Fruit fly (Drosophila melanogaster) whole organism, embryonic: ENCODE measurements around the gene CG7974.

Source experiments
- BtbVII ChIP-seq: fragments of 200-800 bp; sonication (Bioruptor generic); optimal IDR thresholded peaks from 3 replicates; lab custom pipeline; 2017; ENCODE audit warnings: missing biosample characterization, mild to moderate bottlenecking, missing genetic modification characterization
- CG10274 ChIP-seq: fragments of 200-800 bp; sonication (Bioruptor generic); optimal IDR thresholded peaks from 3 replicates; lab custom pipeline; 2017; ENCODE audit warnings: missing biosample characterization, mild to moderate bottlenecking, missing genetic modification characterization
- CG10321 ChIP-seq: fragments of 200-800 bp; sonication (Bioruptor generic); IDR thresholded peaks from 2 replicates; pipeline ENCODE4 v1.3.6; 2022; ENCODE audit warnings: missing biosample characterization, missing genetic modification characterization
- CG10959 ChIP-seq: fragments of 200-800 bp; sonication (Bioruptor generic); IDR thresholded peaks from 2 replicates; pipeline ENCODE4 v1.3.6; 2022; ENCODE audit warnings: missing biosample characterization, missing genetic modification characterization
- CG12299 ChIP-seq: fragments of 200-800 bp; sonication (Bioruptor generic); optimal IDR thresholded peaks from 2 replicates; lab custom pipeline; 2018; ENCODE audit warnings: missing biosample characterization, mild to moderate bottlenecking, missing genetic modification characterization
- CG13424 ChIP-seq: fragments of 200-800 bp; sonication (Bioruptor generic); optimal IDR thresholded peaks from 2 replicates; lab custom pipeline; 2019; ENCODE audit warnings: missing biosample characterization, mild to moderate bottlenecking, missing genetic modification characterization, moderate library complexity
- CG15011 ChIP-seq: fragments of 200-800 bp; sonication (Bioruptor generic); optimal IDR thresholded peaks from 3 replicates; lab custom pipeline; 2018; ENCODE audit warnings: missing biosample characterization, mild to moderate bottlenecking, missing genetic modification characterization
- CG15269 ChIP-seq: fragments of 200-800 bp; sonication (Bioruptor generic); optimal IDR thresholded peaks from 2 replicates; lab custom pipeline; 2018; ENCODE audit warnings: missing biosample characterization, mild to moderate bottlenecking, missing genetic modification characterization, moderate library complexity
- CG15514 ChIP-seq: fragments of 200-800 bp; sonication (Bioruptor generic); optimal IDR thresholded peaks from 3 replicates; lab custom pipeline; 2017; ENCODE audit warnings: missing biosample characterization, missing genetic modification characterization, mild to moderate bottlenecking, moderate library complexity, missing genetic modification reagents
- CG1603 ChIP-seq: fragments of 200-800 bp; sonication (Bioruptor generic); optimal IDR thresholded peaks from 2 replicates; lab custom pipeline; 2019; ENCODE audit warnings: missing biosample characterization, mild to moderate bottlenecking, missing genetic modification characterization, moderate library complexity
- CG16815 ChIP-seq: fragments of 200-800 bp; sonication (Bioruptor generic); optimal IDR thresholded peaks from 3 replicates; lab custom pipeline; 2017; ENCODE audit warnings: missing biosample characterization, mild to moderate bottlenecking, missing genetic modification characterization
- CG2116 ChIP-seq: fragments of 200-800 bp; sonication (Bioruptor generic); optimal IDR thresholded peaks from 3 replicates; lab custom pipeline; 2018; ENCODE audit warnings: missing biosample characterization, mild to moderate bottlenecking, missing genetic modification characterization
- CG2129 ChIP-seq: fragments of 200-800 bp; sonication (Bioruptor generic); IDR thresholded peaks from 2 replicates; pipeline ENCODE4 v1.3.6; 2022; ENCODE audit warnings: missing biosample characterization, missing genetic modification characterization; ENCODE audit not compliant: partially characterized antibody
- CG2199 ChIP-seq: fragments of 200-800 bp; sonication (Bioruptor generic); IDR thresholded peaks from 3 replicates; pipeline ENCODE4 v1.3.6; 2022; ENCODE audit warnings: missing biosample characterization, missing genetic modification characterization
- CG2712 ChIP-seq: fragments of 200-800 bp; optimal IDR thresholded peaks from 3 replicates; lab custom pipeline; 2019; ENCODE audit warnings: missing biosample characterization, mild to moderate bottlenecking, missing genetic modification characterization, moderate library complexity
- CG3407 ChIP-seq: fragments of 200-800 bp; sonication (Bioruptor generic); optimal IDR thresholded peaks from 2 replicates; lab custom pipeline; 2018; ENCODE audit warnings: missing biosample characterization, mild to moderate bottlenecking, missing genetic modification characterization
- CG4617 ChIP-seq: fragments of 200-800 bp; sonication (Bioruptor generic); optimal IDR thresholded peaks from 3 replicates; lab custom pipeline; 2016; ENCODE audit warnings: missing biosample characterization, missing genetic modification characterization, borderline replicate concordance
- CG4854 ChIP-seq: fragments of 200-800 bp; sonication (Bioruptor generic); optimal IDR thresholded peaks from 2 replicates; lab custom pipeline; 2016; ENCODE audit warnings: missing biosample characterization, missing genetic modification characterization, inconsistent platforms
- CG6272 ChIP-seq: fragments of 200-800 bp; sonication (Bioruptor generic); IDR thresholded peaks from 2 replicates; pipeline ENCODE4 v1.3.6; 2022; ENCODE audit warnings: missing biosample characterization, missing genetic modification characterization
- CG7745 ChIP-seq: fragments of 200-800 bp; sonication (Bioruptor generic); optimal IDR thresholded peaks from 2 replicates; lab custom pipeline; 2018; ENCODE audit warnings: missing biosample characterization, mild to moderate bottlenecking, missing genetic modification characterization, moderate library complexity
- CG9609 ChIP-seq: fragments of 200-800 bp; sonication (Bioruptor generic); optimal IDR thresholded peaks from 3 replicates; lab custom pipeline; 2016; ENCODE audit warnings: missing biosample characterization, missing genetic modification characterization
- Camta ChIP-seq: fragments of 200-800 bp; sonication (Bioruptor generic); optimal IDR thresholded peaks from 2 replicates; lab custom pipeline; 2016; ENCODE audit warnings: missing biosample characterization, missing genetic modification characterization
- Doc2 ChIP-seq: fragments of 200-800 bp; sonication (Bioruptor generic); IDR thresholded peaks from 2 replicates; pipeline ENCODE4 v1.3.6; 2022; ENCODE audit warnings: missing biosample characterization, missing genetic modification characterization
- Eip74EF ChIP-seq, 2 experiments: fragments of 200-800 bp in 1 of 2; fragments of >200 bp in 1 of 2; sonication (Bioruptor generic) in 1 of 2; optimal IDR thresholded peaks; 2 replicates each; lab custom pipeline; 2017 to 2019; ENCODE audit warnings: missing biosample characterization in 2 of 2, missing genetic modification characterization in 2 of 2, mild to moderate bottlenecking in 1 of 2, moderate library complexity in 1 of 2
- HLHmδ ChIP-seq: fragments of 200-800 bp; sonication (Bioruptor generic); optimal IDR thresholded peaks from 2 replicates; lab custom pipeline; 2018; ENCODE audit warnings: missing biosample characterization, mild to moderate bottlenecking, missing genetic modification characterization, moderate library complexity
- Hr78 ChIP-seq, 2 experiments: fragments of 200-800 bp in 1 of 2; fragments of >200 bp in 1 of 2; sonication (Bioruptor generic) in 1 of 2; optimal IDR thresholded peaks; 2 replicates each; lab custom pipeline; 2017 to 2019; ENCODE audit warnings: missing biosample characterization in 2 of 2, missing genetic modification characterization in 2 of 2, mild to moderate bottlenecking in 1 of 2, moderate library complexity in 1 of 2
- NFAT ChIP-seq: fragments of 200-800 bp; sonication (Bioruptor generic); IDR thresholded peaks from 2 replicates; pipeline ENCODE4 v1.3.6; 2022; ENCODE audit warnings: missing biosample characterization, missing genetic modification characterization
- NK7.1 ChIP-seq: fragments of 200-800 bp; sonication (Bioruptor generic); optimal IDR thresholded peaks from 3 replicates; lab custom pipeline; 2016; ENCODE audit warnings: missing biosample characterization, missing genetic modification characterization
- Spps ChIP-seq: fragments of 200-800 bp; sonication (Bioruptor generic); optimal IDR thresholded peaks from 2 replicates; lab custom pipeline; 2018; ENCODE audit warnings: missing biosample characterization, mild to moderate bottlenecking, missing genetic modification characterization
- Xrp1 ChIP-seq: fragments of 200-800 bp; sonication (Bioruptor generic); IDR thresholded peaks from 2 replicates; pipeline ENCODE4 v1.3.6; 2022; ENCODE audit warnings: missing biosample characterization, missing genetic modification characterization
- bcd ChIP-seq: fragments of 200-800 bp; sonication (Bioruptor generic); optimal IDR thresholded peaks from 2 replicates; lab custom pipeline; 2017; ENCODE audit warnings: missing biosample characterization, mild to moderate bottlenecking, missing genetic modification characterization
- chn ChIP-seq: fragments of 200-800 bp; sonication (Bioruptor generic); optimal IDR thresholded peaks from 2 replicates; lab custom pipeline; 2016; ENCODE audit warnings: missing biosample characterization, missing genetic modification characterization
- dati ChIP-seq: fragments of 200-800 bp; sonication (Bioruptor generic); IDR thresholded peaks from 2 replicates; pipeline ENCODE4 v1.3.6; 2022; ENCODE audit warnings: missing biosample characterization, missing genetic modification characterization
- fd64A ChIP-seq: fragments of 200-800 bp; sonication (Bioruptor generic); optimal IDR thresholded peaks from 3 replicates; lab custom pipeline; 2018; ENCODE audit warnings: missing biosample characterization, mild to moderate bottlenecking, missing genetic modification characterization
- grn ChIP-seq: fragments of 200-800 bp; sonication (Bioruptor generic); optimal IDR thresholded peaks from 3 replicates; lab custom pipeline; 2017; ENCODE audit warnings: missing biosample characterization, missing genetic modification characterization
- gro ChIP-seq: fragments of 200-800 bp; sonication (Bioruptor generic); optimal IDR thresholded peaks from 2 replicates; lab custom pipeline; 2016; ENCODE audit warnings: missing biosample characterization, missing genetic modification characterization
- gt ChIP-seq: fragments of 200-800 bp; sonication (Bioruptor generic); IDR thresholded peaks from 2 replicates; pipeline ENCODE4 v1.3.6; 2022; ENCODE audit warnings: missing biosample characterization, missing genetic modification characterization
- jumu ChIP-seq: fragments of 200-800 bp; sonication (Bioruptor generic); optimal IDR thresholded peaks from 3 replicates; lab custom pipeline; 2016; ENCODE audit warnings: missing biosample characterization, missing genetic modification characterization
- lola ChIP-seq, 3 experiments: fragments of >200 bp in 2 of 3; fragments of 200-800 bp in 1 of 3; sonication (Bioruptor generic) in 1 of 3; optimal IDR thresholded peaks; 2 replicates each; lab custom pipeline; 2017 to 2019; ENCODE audit warnings: missing biosample characterization in 3 of 3, missing genetic modification characterization in 3 of 3, mild to moderate bottlenecking in 1 of 3, moderate library complexity in 1 of 3
- pan ChIP-seq, 4 experiments: fragments of >200 bp in 3 of 4; fragments of 200-800 bp in 1 of 4; sonication (Bioruptor generic) in 1 of 4; optimal IDR thresholded peaks in 3 of 4; IDR thresholded peaks in 1 of 4; 2 replicates each; pipeline versions ENCODE4 v1.3.6 to Lab custom; 2017 to 2022; ENCODE audit warnings: missing biosample characterization in 2 of 4, missing genetic modification characterization in 2 of 4, mixed read lengths in 1 of 4
- pb ChIP-seq: fragments of 200-800 bp; sonication (Bioruptor generic); optimal IDR thresholded peaks from 3 replicates; lab custom pipeline; 2016; ENCODE audit warnings: missing biosample characterization, missing genetic modification characterization
- sens ChIP-seq: fragments of 200-800 bp; sonication (Bioruptor generic); peaks from one replicate; lab custom pipeline; 2016; ENCODE audit warnings: missing biosample characterization, missing genetic modification characterization
- shn ChIP-seq: fragments of 200-800 bp; sonication (Bioruptor generic); optimal IDR thresholded peaks from 3 replicates; lab custom pipeline; 2016; ENCODE audit warnings: missing biosample characterization, missing genetic modification characterization
- tin ChIP-seq: fragments of 200-800 bp; sonication (Bioruptor generic); optimal IDR thresholded peaks from 3 replicates; lab custom pipeline; 2016; ENCODE audit warnings: missing biosample characterization, missing genetic modification characterization
- tna ChIP-seq: fragments of 200-800 bp; sonication (Bioruptor generic); IDR thresholded peaks from 2 replicates; pipeline ENCODE4 v1.3.6; 2022; ENCODE audit warnings: missing biosample characterization, missing genetic modification characterization; ENCODE audit not compliant: partially characterized antibody
- trem ChIP-seq: fragments of 200-800 bp; optimal IDR thresholded peaks from 3 replicates; lab custom pipeline; 2019; ENCODE audit warnings: missing biosample characterization, mild to moderate bottlenecking, missing genetic modification characterization, moderate library complexity
- tup ChIP-seq: fragments of 200-800 bp; sonication (Bioruptor generic); optimal IDR thresholded peaks from 2 replicates; lab custom pipeline; 2016; ENCODE audit warnings: missing biosample characterization, mild to moderate bottlenecking, missing genetic modification characterization, moderate library complexity
- vfl ChIP-seq: fragments of 200-800 bp; sonication (Bioruptor generic); optimal IDR thresholded peaks from 2 replicates; lab custom pipeline; 2016; ENCODE audit warnings: missing biosample characterization, missing genetic modification characterization
- zen ChIP-seq: fragments of 200-800 bp; sonication (Bioruptor generic); optimal IDR thresholded peaks from 3 replicates; lab custom pipeline; 2018; ENCODE audit warnings: missing biosample characterization, mild to moderate bottlenecking, missing genetic modification characterization, moderate library complexity

Gene CG7974

DNA sequence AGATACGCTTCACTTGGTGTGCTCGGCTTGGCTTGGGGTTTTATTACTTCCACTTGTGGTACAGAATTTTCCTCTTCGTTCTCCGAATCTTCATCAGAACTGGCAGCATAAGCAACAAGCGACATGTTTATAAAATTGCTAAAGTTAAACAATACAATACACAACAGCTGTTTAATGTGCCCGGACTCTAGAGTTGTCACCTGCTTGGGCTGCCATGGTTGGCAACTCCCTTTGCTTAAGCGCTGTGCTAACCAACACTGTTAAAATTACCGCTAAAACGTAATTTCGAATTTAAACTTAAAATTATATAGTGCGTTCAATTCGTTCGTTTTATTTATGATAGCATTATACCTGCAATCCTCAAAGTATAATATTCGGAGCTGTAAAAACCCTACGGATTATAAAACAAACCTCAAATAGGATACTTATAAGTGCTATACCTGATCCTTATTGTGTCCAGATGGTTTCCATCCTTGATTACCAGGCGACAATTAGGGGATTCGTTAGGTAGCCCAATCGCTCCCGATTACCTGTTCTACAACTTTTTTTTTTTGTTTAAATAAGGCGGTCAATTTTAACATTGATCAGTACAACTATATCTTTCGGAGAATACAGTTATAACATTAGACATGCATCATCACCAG, 17.5 kb upstream of the CG7974 start, which contains the start of the genes CG17249 and Bro:
CG17249 (minus strand) TSS at position 189 of the 644 bp plus-strand sequence.
Bro (plus strand) TSS at position 594 of the 644 bp plus-strand sequence.
- TF ChIP-seq CG3407 (GFP tag; lab: Kevin White, UChicago) (no peak), CG4854 (GFP tag; lab: Kevin White, UChicago) (peak; percentile 94), sens (peak; percentile 55), CG10959 (GFP tag; lab: Robert Waterston, UW) (no peak), CG2199 (GFP tag; lab: Robert Waterston, UW) (no peak), shn (GFP tag; lab: Kevin White, UChicago) (peak; percentile 46), Doc2 (GFP tag; lab: Robert Waterston, UW) (no peak), CG15514 (GFP tag; lab: Kevin White, UChicago) (peak; percentile 85), CG12299 (tag; lab: Kevin White, UChicago) (no peak), NK7.1 (GFP tag; lab: Kevin White, UChicago) (peak; percentile 28), CG7745 (no peak), gro (GFP tag; lab: Kevin White, UChicago) (peak; percentile 43), CG16815 (GFP tag; lab: Kevin White, UChicago) (no peak), CG13424 (tag; lab: Kevin White, UChicago) (no peak), CG10274 (GFP tag; lab: Kevin White, UChicago) (no peak), pb (GFP tag; lab: Kevin White, UChicago) (no peak), chn (GFP tag; lab: Kevin White, UChicago) (peak; percentile 42), HLHmδ (GFP tag; lab: Kevin White, UChicago) (no peak), gt (GFP tag; lab: Robert Waterston, UW) (no peak), zen (tag; lab: Kevin White, UChicago) (no peak), trem (tag; lab: Kevin White, UChicago) (peak; percentile 46), vfl (peak; percentile 53), CG9609 (GFP tag; lab: Kevin White, UChicago) (peak; percentile 50), tna (no peak), Camta (GFP tag; lab: Kevin White, UChicago) (no peak), tin (GFP tag; lab: Kevin White, UChicago) (no peak), CG10321 (GFP tag; lab: Robert Waterston, UW) (peak; percentile 28; the same call in 1 of the 2 replicates), BtbVII (GFP tag; lab: Kevin White, UChicago) (no peak), NFAT (GFP tag; lab: Robert Waterston, UW) (peak; percentile 40; the same call in 1 of the 2 replicates), dati (GFP tag; lab: Robert Waterston, UW) (no peak), CG2712 (tag; lab: Kevin White, UChicago) (peak; percentile 24), CG2116 (GFP tag; lab: Kevin White, UChicago) (peak; percentile 45), fd64A (GFP tag; lab: Kevin White, UChicago) (no peak), Hr78 (GFP tag; optimal IDR thresholded peaks at IDR 0.05; lab: Kevin White, UChicago) (no peak), CG6272 (GFP tag; lab: Robert Waterston, UW) (no peak), Spps (no peak), bcd (GFP tag; lab: Kevin White, UChicago) (no peak), CG4617 (GFP tag; lab: Kevin White, UChicago) (peak; percentile 62), grn (GFP tag; lab: Kevin White, UChicago) (no peak), tup (GFP tag; lab: Kevin White, UChicago) (peak; percentile 14), Eip74EF (GFP tag; optimal IDR thresholded peaks at IDR 0.05; lab: Kevin White, UChicago) (no peak), CG1603 (tag; lab: Kevin White, UChicago) (peak; percentile 85), jumu (GFP tag; lab: Kevin White, UChicago) (peak; percentile 39), lola (GFP tag; optimal IDR thresholded peaks at IDR 0.05; lab: Kevin White, UChicago) (no peak), pan (optimal IDR thresholded peaks at IDR 0.05; lab: Kevin White, UChicago) (no peak), pan (GFP tag; optimal IDR thresholded peaks at IDR 0.05 in 1 of 2, IDR thresholded peaks at IDR 0.05 in 1 of 2) (no peak), CG15269 (no peak), CG2129 (GFP tag; lab: Robert Waterston, UW) (no peak), Xrp1 (GFP tag; lab: Robert Waterston, UW) (no peak), CG15011 (GFP tag; lab: Kevin White, UChicago) (no peak)
